Worm (Caenorhabditis elegans): Measurements from ENCODE around the gene suox-1.

DNA sequence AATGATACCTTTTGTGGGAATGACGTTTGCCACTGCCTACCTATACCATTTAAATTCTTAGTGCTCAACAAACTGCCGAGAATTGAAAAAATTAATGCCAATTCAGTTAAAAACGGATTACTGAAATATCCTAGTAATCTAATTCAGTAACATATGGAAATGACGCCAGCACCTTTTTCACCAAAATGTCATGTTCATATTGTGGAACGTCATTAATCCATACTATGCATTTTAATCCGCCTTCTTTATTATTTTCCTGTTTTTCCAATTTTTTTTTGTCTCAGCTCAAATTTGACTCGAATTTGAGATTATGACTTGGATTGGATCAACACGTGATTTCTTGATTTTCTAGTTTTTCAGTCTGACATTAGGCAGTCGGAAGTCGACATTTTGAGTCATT lies 44.1 kb downstream of the suox-1 start:
- TF ChIP-seq snpc-4 (tag; optimal IDR thresholded peaks at IDR 0.05) (no peak), fkh-10 (GFP tag; optimal IDR thresholded peaks at IDR 0.05) (no peak), elt-1 (tag; optimal IDR thresholded peaks at IDR 0.05) (no peak), egl-27 (tag; optimal IDR thresholded peaks at IDR 0.05) (no peak), nhr-237 (tag; optimal IDR thresholded peaks at IDR 0.05) (no peak), nhr-23 (tag; optimal IDR thresholded peaks at IDR 0.05) (no peak), ceh-28 (tag; optimal IDR thresholded peaks at IDR 0.05) (no peak), aly-2 (tag; optimal IDR thresholded peaks at IDR 0.05) (no peak), R02D3.7 (tag; optimal IDR thresholded peaks at IDR 0.05) (no peak)
